Fruit fly (Drosophila melanogaster) whole organism, embryonic: ENCODE data around the gene CG10996.

ENCODE experiments used
- Antp ChIP-seq: fragments of 200-800 bp; sonication (Bioruptor generic); optimal IDR thresholded peaks from 3 replicates; lab custom pipeline; 2016; ENCODE audit warnings: missing biosample characterization, missing genetic modification characterization
- CG1024 ChIP-seq: fragments of 200-800 bp; sonication (Bioruptor generic); IDR thresholded peaks from 2 replicates; pipeline ENCODE4 v1.3.6; 2022; ENCODE audit warnings: missing biosample characterization, missing genetic modification characterization
- CG10321 ChIP-seq: fragments of 200-800 bp; sonication (Bioruptor generic); IDR thresholded peaks from 2 replicates; pipeline ENCODE4 v1.3.6; 2022; ENCODE audit warnings: missing biosample characterization, missing genetic modification characterization
- CG10462 ChIP-seq: fragments of 200-800 bp; sonication (Bioruptor generic); optimal IDR thresholded peaks from 2 replicates; lab custom pipeline; 2016; ENCODE audit warnings: missing biosample characterization, missing genetic modification characterization
- CG10979 ChIP-seq: fragments of 200-800 bp; sonication (Bioruptor generic); optimal IDR thresholded peaks from 2 replicates; lab custom pipeline; 2018; ENCODE audit warnings: missing biosample characterization, mild to moderate bottlenecking, missing genetic modification characterization, moderate library complexity
- CG13296 ChIP-seq: fragments of 200-800 bp; sonication (Bioruptor generic); optimal IDR thresholded peaks from 3 replicates; lab custom pipeline; 2018; ENCODE audit warnings: missing biosample characterization, mild to moderate bottlenecking, missing genetic modification characterization
- CG13775 ChIP-seq: fragments of 200-800 bp; sonication (Bioruptor generic); optimal IDR thresholded peaks from 3 replicates; lab custom pipeline; 2017; ENCODE audit warnings: missing biosample characterization, mild to moderate bottlenecking, missing genetic modification characterization
- CG18262 ChIP-seq: fragments of 200-800 bp; optimal IDR thresholded peaks from 3 replicates; lab custom pipeline; 2019; ENCODE audit warnings: missing biosample characterization, mild to moderate bottlenecking, missing genetic modification characterization, moderate library complexity
- CG2116 ChIP-seq: fragments of 200-800 bp; sonication (Bioruptor generic); optimal IDR thresholded peaks from 3 replicates; lab custom pipeline; 2018; ENCODE audit warnings: missing biosample characterization, mild to moderate bottlenecking, missing genetic modification characterization
- CG31441 ChIP-seq: fragments of 200-800 bp; sonication (Bioruptor generic); IDR thresholded peaks from 2 replicates; pipeline ENCODE4 v1.3.6; 2022; ENCODE audit warnings: missing biosample characterization, missing genetic modification characterization
- CG34376 ChIP-seq: fragments of 200-800 bp; sonication (Bioruptor generic); optimal IDR thresholded peaks from 2 replicates; lab custom pipeline; 2018; ENCODE audit warnings: missing biosample characterization, mild to moderate bottlenecking, missing genetic modification characterization
- CG3847 ChIP-seq: fragments of 200-800 bp; sonication (Bioruptor generic); IDR thresholded peaks from 2 replicates; pipeline ENCODE4 v1.3.6; 2022; ENCODE audit warnings: missing biosample characterization, missing genetic modification characterization
- CG4730 ChIP-seq: fragments of 200-800 bp; sonication (Bioruptor generic); IDR thresholded peaks from 2 replicates; pipeline ENCODE4 v1.3.6; 2022; ENCODE audit warnings: missing biosample characterization, missing genetic modification characterization
- CG8290 ChIP-seq, 3 experiments: fragments of 200-800 bp; sonication (Bioruptor generic); optimal IDR thresholded peaks; 2 replicates each; lab custom pipeline; 2016 to 2019; ENCODE audit warnings: missing biosample characterization in 3 of 3, missing genetic modification characterization in 3 of 3, mild to moderate bottlenecking in 2 of 3, moderate library complexity in 1 of 3
- CG8924 ChIP-seq: fragments of 200-800 bp; optimal IDR thresholded peaks from 3 replicates; lab custom pipeline; 2019; ENCODE audit warnings: missing biosample characterization, mild to moderate bottlenecking, missing genetic modification characterization, moderate library complexity
- Dek ChIP-seq: fragments of 200-800 bp; sonication (Bioruptor generic); optimal IDR thresholded peaks from 3 replicates; lab custom pipeline; 2019; ENCODE audit warnings: missing biosample characterization, mild to moderate bottlenecking, missing genetic modification characterization, moderate library complexity
- E2f2 ChIP-seq: fragments of 200-800 bp; sonication (Bioruptor generic); IDR thresholded peaks from 2 replicates; pipeline ENCODE4 v1.3.6; 2022; ENCODE audit warnings: missing biosample characterization, missing genetic modification characterization
- H2.0 ChIP-seq: fragments of 200-800 bp; sonication (Bioruptor generic); IDR thresholded peaks from 2 replicates; pipeline ENCODE4 v1.3.6; 2022; ENCODE audit warnings: missing biosample characterization, missing genetic modification characterization
- Hr51 ChIP-seq, 2 experiments: fragments of 200-800 bp; sonication (Bioruptor generic); optimal IDR thresholded peaks; 2 replicates in 1 of 2; 3 replicates in 1 of 2; lab custom pipeline; 2016 to 2018; ENCODE audit warnings: missing biosample characterization in 2 of 2, missing genetic modification characterization in 2 of 2, mild to moderate bottlenecking in 1 of 2, moderate library complexity in 1 of 2
- Mrtf ChIP-seq: fragments of 200-800 bp; sonication (Bioruptor generic); IDR thresholded peaks from 3 replicates; pipeline ENCODE4 v1.3.6; 2022; ENCODE audit warnings: missing biosample characterization, missing genetic modification characterization
- Side ChIP-seq: fragments of 200-800 bp; sonication (Bioruptor generic); optimal IDR thresholded peaks from 2 replicates; lab custom pipeline; 2016; ENCODE audit warnings: missing biosample characterization, missing genetic modification characterization
- ash1 ChIP-seq: fragments of 200-800 bp; sonication (Bioruptor generic); optimal IDR thresholded peaks from 2 replicates; lab custom pipeline; 2018; ENCODE audit warnings: missing biosample characterization, mild to moderate bottlenecking, missing genetic modification characterization
- az2 ChIP-seq: fragments of 200-800 bp; sonication (Bioruptor generic); optimal IDR thresholded peaks from 3 replicates; lab custom pipeline; 2016; ENCODE audit warnings: missing biosample characterization, missing genetic modification characterization
- chif ChIP-seq, 2 experiments: fragments of 200-800 bp; sonication (Bioruptor generic); optimal IDR thresholded peaks; 3 replicates each; lab custom pipeline; 2016; ENCODE audit warnings: missing biosample characterization in 2 of 2, missing genetic modification characterization in 2 of 2
- chm ChIP-seq: fragments of 200-800 bp; sonication (Bioruptor generic); IDR thresholded peaks from 2 replicates; pipeline ENCODE4 v1.3.6; 2022; ENCODE audit warnings: missing biosample characterization, missing genetic modification characterization
- chn ChIP-seq: fragments of 200-800 bp; sonication (Bioruptor generic); optimal IDR thresholded peaks from 2 replicates; lab custom pipeline; 2016; ENCODE audit warnings: missing biosample characterization, missing genetic modification characterization
- cwo ChIP-seq: fragments of 200-800 bp; sonication (Bioruptor generic); optimal IDR thresholded peaks from 3 replicates; lab custom pipeline; 2017; ENCODE audit warnings: missing biosample characterization, missing genetic modification characterization, mild to moderate bottlenecking, moderate library complexity, missing genetic modification reagents
- dysf ChIP-seq: fragments of 200-800 bp; sonication (Bioruptor generic); IDR thresholded peaks from 3 replicates; pipeline ENCODE4 v1.3.6; 2022; ENCODE audit warnings: missing biosample characterization, missing genetic modification characterization
- esg ChIP-seq: fragments of 200-800 bp; sonication (Bioruptor generic); conservative IDR thresholded peaks from 2 replicates; pipeline ENCODE4 v1.3.6; 2022; ENCODE audit warnings: missing biosample characterization, missing genetic modification characterization
- fd3F ChIP-seq: fragments of 200-800 bp; sonication (Bioruptor generic); optimal IDR thresholded peaks from 2 replicates; lab custom pipeline; 2018; ENCODE audit warnings: missing biosample characterization, mild to moderate bottlenecking, missing genetic modification characterization, moderate library complexity
- hth ChIP-seq: fragments of >200 bp; optimal IDR thresholded peaks from 2 replicates; lab custom pipeline; 2017; ENCODE audit warnings: inconsistent platforms
- jing ChIP-seq: fragments of 200-800 bp; sonication (Bioruptor generic); optimal IDR thresholded peaks from 2 replicates; lab custom pipeline; 2018; ENCODE audit warnings: missing biosample characterization, mild to moderate bottlenecking, missing genetic modification characterization
- klu ChIP-seq: fragments of 200-800 bp; sonication (Bioruptor generic); IDR thresholded peaks from 2 replicates; pipeline ENCODE4 v1.3.6; 2022; ENCODE audit warnings: missing biosample characterization, missing genetic modification characterization
- lab ChIP-seq: fragments of 200-800 bp; sonication (Bioruptor generic); optimal IDR thresholded peaks from 3 replicates; lab custom pipeline; 2017; ENCODE audit warnings: missing biosample characterization, missing genetic modification characterization, mild to moderate bottlenecking, moderate library complexity, missing genetic modification reagents
- lov ChIP-seq, 2 experiments: fragments of 200-800 bp in 1 of 2; fragments of >200 bp in 1 of 2; sonication (Bioruptor generic) in 1 of 2; IDR thresholded peaks in 1 of 2; optimal IDR thresholded peaks in 1 of 2; 2 replicates in 1 of 2; 3 replicates in 1 of 2; pipeline versions ENCODE4 v1.3.6 to Lab custom; 2017 to 2022; ENCODE audit warnings: missing biosample characterization in 1 of 2, missing genetic modification characterization in 1 of 2
- run ChIP-seq: fragments of 200-800 bp; sonication (Bioruptor generic); optimal IDR thresholded peaks from 3 replicates; lab custom pipeline; 2018; ENCODE audit warnings: missing biosample characterization, mild to moderate bottlenecking, missing genetic modification characterization
- sd ChIP-seq: fragments of 200-800 bp; sonication (Bioruptor generic); optimal IDR thresholded peaks from 3 replicates; lab custom pipeline; 2018; ENCODE audit warnings: missing biosample characterization, mild to moderate bottlenecking, missing genetic modification characterization, moderate library complexity
- so ChIP-seq: fragments of 200-800 bp; sonication (Bioruptor generic); IDR thresholded peaks from 3 replicates; pipeline ENCODE4 v1.3.6; 2022; ENCODE audit warnings: missing biosample characterization, missing genetic modification characterization
- twi ChIP-seq: fragments of 200-800 bp; optimal IDR thresholded peaks from 2 replicates; lab custom pipeline; 2019; ENCODE audit warnings: missing biosample characterization, mild to moderate bottlenecking, missing genetic modification characterization, moderate library complexity
- vvl ChIP-seq: fragments of 200-800 bp; sonication (Bioruptor generic); IDR thresholded peaks from 2 replicates; pipeline ENCODE4 v1.3.6; 2022; ENCODE audit warnings: missing biosample characterization, missing genetic modification characterization
- zen2 ChIP-seq: fragments of 200-800 bp; sonication (Bioruptor generic); IDR thresholded peaks from 3 replicates; pipeline ENCODE4 v1.3.6; 2022; ENCODE audit warnings: missing biosample characterization, missing genetic modification characterization; ENCODE audit not compliant: partially characterized antibody

The CG10996 gene

dm6 chrX:13817418-13818171 lies 20.2 kb upstream of the CG10996 start (continued):
- TF ChIP-seq chn (GFP tag; lab: Kevin White, UChicago) (no peak), cwo (GFP tag; lab: Kevin White, UChicago) (peak; percentile 17), CG10979 (tag; lab: Kevin White, UChicago) (no peak), ash1 (GFP tag; lab: Kevin White, UChicago) (no peak), Dek (peak; percentile 27), E2f2 (GFP tag; lab: Robert Waterston, UW) (0 out of 2 replicates have a peak, but pooled peaks have one; percentile 26), lov (optimal IDR thresholded peaks at IDR 0.05; lab: Kevin White, UChicago) (no peak), lov (GFP tag; IDR thresholded peaks at IDR 0.05; lab: Robert Waterston, UW) (no peak), CG4730 (GFP tag; lab: Robert Waterston, UW) (no peak), CG10462 (no peak), CG31441 (GFP tag; lab: Robert Waterston, UW) (no peak), az2 (GFP tag; lab: Kevin White, UChicago) (peak; percentile 10), CG34376 (peak; percentile 22), CG1024 (0 out of 2 replicates have a peak, but pooled peaks have one; percentile 17), CG2116 (no peak), H2.0 (GFP tag; lab: Robert Waterston, UW) (no peak), jing (GFP tag; lab: Kevin White, UChicago) (no peak), Side (GFP tag; lab: Kevin White, UChicago) (no peak), run (tag; lab: Kevin White, UChicago) (peak; percentile 14), CG8290 (GFP tag; optimal IDR thresholded peaks at IDR 0.05; lab: Kevin White, UChicago) (no peak), CG8290 (tag; optimal IDR thresholded peaks at IDR 0.05; lab: Kevin White, UChicago) (peak in 1 of 2 experiments; percentile 27), CG3847 (no peak), Antp (GFP tag; lab: Kevin White, UChicago) (no peak), CG13296 (GFP tag; lab: Kevin White, UChicago) (peak; percentile 19), Mrtf (GFP tag; lab: Robert Waterston, UW) (no peak), CG18262 (peak; percentile 36), esg (GFP tag; lab: Robert Waterston, UW) (0 out of 2 replicates have a peak, but pooled peaks have one; percentile 32), CG13775 (GFP tag; lab: Kevin White, UChicago) (peak; percentile 11), chm (GFP tag; lab: Robert Waterston, UW) (no peak), dysf (GFP tag; lab: Robert Waterston, UW) (peak; percentile 52; the same call in 1 of the 3 replicates), zen2 (GFP tag; lab: Robert Waterston, UW) (no peak), sd (tag; lab: Kevin White, UChicago) (peak; percentile 26), CG8924 (tag; lab: Kevin White, UChicago) (peak; percentile 29), fd3F (GFP tag; lab: Kevin White, UChicago) (peak; percentile 8), hth (lab: Kevin White, UChicago) (no peak), klu (GFP tag; lab: Robert Waterston, UW) (no peak), twi (tag; lab: Kevin White, UChicago) (no peak), Hr51 (GFP tag; optimal IDR thresholded peaks at IDR 0.05; lab: Kevin White, UChicago) (peak in 1 of 2 experiments; percentile 69), CG10321 (GFP tag; lab: Robert Waterston, UW) (no peak), so (GFP tag; lab: Robert Waterston, UW) (peak; percentile 78), lab (GFP tag; lab: Kevin White, UChicago) (peak; percentile 55), vvl (GFP tag; lab: Robert Waterston, UW) (peak; percentile 62; the same call in 1 of the 2 replicates), chif (GFP tag; optimal IDR thresholded peaks at IDR 0.05; lab: Kevin White, UChicago) (peak; percentile 11 to 16)
